Worm (Caenorhabditis elegans) whole organism, late embryonic: ENCODE measurements around the gene F15H10.8.

ENCODE experiments used
- ama-1 ChIP-seq: fragments of 150-350 bp; optimal IDR thresholded peaks from 2 replicates; lab custom pipeline; 2014
- ceh-34 ChIP-seq: sonication (generic microtip); optimal IDR thresholded peaks from 2 replicates; lab custom pipeline; 2016; ENCODE audit warnings: mild to moderate bottlenecking, missing genetic modification characterization, missing compliant biosample characterization
- pqm-1 ChIP-seq: sonication (generic microtip); optimal IDR thresholded peaks from 2 replicates; lab custom pipeline; 2016; ENCODE audit warnings: missing genetic modification characterization, missing compliant biosample characterization
- sox-4 ChIP-seq: sonication (generic microtip); optimal IDR thresholded peaks from 2 replicates; lab custom pipeline; 2017; ENCODE audit warnings: mild to moderate bottlenecking, missing genetic modification characterization, inconsistent platforms, missing compliant biosample characterization
- unc-55 ChIP-seq: sonication (generic microtip); optimal IDR thresholded peaks from 2 replicates; lab custom pipeline; 2017; ENCODE audit warnings: missing biosample characterization, missing genetic modification reagents, missing genetic modification characterization
- zip-5 ChIP-seq: sonication (generic microtip); optimal IDR thresholded peaks from 2 replicates; lab custom pipeline; 2016; ENCODE audit warnings: missing genetic modification characterization, missing compliant biosample characterization

ce11 chrV:10404701-10405100 lies 2.0 kb upstream of the F15H10.8 start:
- TF ChIP-seq ama-1 (lab: Kevin White, UChicago) = no peak
- no peak for TF ChIP-seq zip-5
- TF ChIP-seq ceh-34 = no peak
- TF ChIP-seq unc-55 (GFP tag; lab: Kevin White, UChicago) = no peak
- no peak for TF ChIP-seq sox-4 (tag; lab: Kevin White, UChicago)
- TF ChIP-seq pqm-1 = no peak
